Fruit fly (Drosophila melanogaster) whole organism, embryonic: ENCODE data around the gene Swip-1.

Experiments
- Atf3 ChIP-seq: fragments of 200-800 bp; sonication (Bioruptor generic); optimal IDR thresholded peaks from 3 replicates; lab custom pipeline; 2016; ENCODE audit warnings: missing biosample characterization, missing genetic modification characterization
- Awh ChIP-seq: fragments of 200-800 bp; sonication (Bioruptor generic); IDR thresholded peaks from 2 replicates; pipeline ENCODE4, ENCODE4 v1.3.6; 2022; ENCODE audit warnings: missing biosample characterization, missing genetic modification characterization
- CG10147 ChIP-seq: fragments of 200-800 bp; sonication (Bioruptor generic); optimal IDR thresholded peaks from 2 replicates; lab custom pipeline; 2019; ENCODE audit warnings: missing biosample characterization, mild to moderate bottlenecking, missing genetic modification characterization, moderate library complexity
- CG10274 ChIP-seq: fragments of 200-800 bp; sonication (Bioruptor generic); optimal IDR thresholded peaks from 3 replicates; lab custom pipeline; 2017; ENCODE audit warnings: missing biosample characterization, mild to moderate bottlenecking, missing genetic modification characterization
- CG12391 ChIP-seq: fragments of 200-800 bp; sonication (Bioruptor generic); optimal IDR thresholded peaks from 3 replicates; lab custom pipeline; 2018; ENCODE audit warnings: missing biosample characterization, mild to moderate bottlenecking, missing genetic modification characterization, moderate library complexity
- CG13424 ChIP-seq: fragments of 200-800 bp; sonication (Bioruptor generic); optimal IDR thresholded peaks from 2 replicates; lab custom pipeline; 2019; ENCODE audit warnings: missing biosample characterization, mild to moderate bottlenecking, missing genetic modification characterization, moderate library complexity
- CG14710 ChIP-seq: fragments of 200-800 bp; sonication (Bioruptor generic); optimal IDR thresholded peaks from 3 replicates; lab custom pipeline; 2019; ENCODE audit warnings: missing biosample characterization, mild to moderate bottlenecking, missing genetic modification characterization, moderate library complexity
- CG15601 ChIP-seq: fragments of 200-800 bp; sonication (Bioruptor generic); optimal IDR thresholded peaks from 3 replicates; lab custom pipeline; 2019; ENCODE audit warnings: missing biosample characterization, mild to moderate bottlenecking, missing genetic modification characterization, moderate library complexity
- CG1647 ChIP-seq: fragments of 200-800 bp; sonication (Bioruptor generic); optimal IDR thresholded peaks from 3 replicates; lab custom pipeline; 2016; ENCODE audit warnings: missing biosample characterization, missing genetic modification characterization
- CG17361 ChIP-seq: fragments of 200-800 bp; sonication (Bioruptor generic); IDR thresholded peaks from 3 replicates; pipeline ENCODE4 v1.3.6; 2022; ENCODE audit warnings: missing biosample characterization, missing genetic modification characterization
- CG17385 ChIP-seq: fragments of 200-800 bp; sonication (Bioruptor generic); optimal IDR thresholded peaks from 3 replicates; lab custom pipeline; 2018; ENCODE audit warnings: missing biosample characterization, mild to moderate bottlenecking, missing genetic modification characterization
- CG17568 ChIP-seq: fragments of 200-800 bp; sonication (Bioruptor generic); optimal IDR thresholded peaks from 2 replicates; lab custom pipeline; 2018; ENCODE audit warnings: missing biosample characterization, mild to moderate bottlenecking, missing genetic modification characterization, moderate library complexity
- CG18262 ChIP-seq: fragments of 200-800 bp; optimal IDR thresholded peaks from 3 replicates; lab custom pipeline; 2019; ENCODE audit warnings: missing biosample characterization, mild to moderate bottlenecking, missing genetic modification characterization, moderate library complexity
- CG2116 ChIP-seq: fragments of 200-800 bp; sonication (Bioruptor generic); optimal IDR thresholded peaks from 3 replicates; lab custom pipeline; 2018; ENCODE audit warnings: missing biosample characterization, mild to moderate bottlenecking, missing genetic modification characterization
- CG30403 ChIP-seq: fragments of 200-800 bp; sonication (Bioruptor generic); optimal IDR thresholded peaks from 3 replicates; lab custom pipeline; 2016; ENCODE audit warnings: missing biosample characterization, missing genetic modification characterization
- CG32772 ChIP-seq: fragments of 200-800 bp; sonication (Bioruptor generic); IDR thresholded peaks from 2 replicates; pipeline ENCODE4 v1.3.6; 2022; ENCODE audit warnings: missing biosample characterization, missing genetic modification characterization
- CG34376 ChIP-seq: fragments of 200-800 bp; sonication (Bioruptor generic); optimal IDR thresholded peaks from 2 replicates; lab custom pipeline; 2018; ENCODE audit warnings: missing biosample characterization, mild to moderate bottlenecking, missing genetic modification characterization
- CG34422 ChIP-seq: fragments of 200-800 bp; sonication (Bioruptor generic); IDR thresholded peaks from 3 replicates; pipeline ENCODE4 v1.3.6; 2022; ENCODE audit warnings: missing biosample characterization, missing genetic modification characterization
- CG5245 ChIP-seq: fragments of 200-800 bp; sonication (Bioruptor generic); optimal IDR thresholded peaks from 3 replicates; lab custom pipeline; 2016; ENCODE audit warnings: missing biosample characterization, missing genetic modification characterization
- CG6791 ChIP-seq: fragments of 200-800 bp; sonication (Bioruptor generic); IDR thresholded peaks from 3 replicates; pipeline ENCODE4 v1.3.6; 2022; ENCODE audit warnings: missing biosample characterization, missing genetic modification characterization; ENCODE audit not compliant: partially characterized antibody
- CG7271 ChIP-seq: fragments of 200-800 bp; sonication (Bioruptor generic); optimal IDR thresholded peaks from 2 replicates; lab custom pipeline; 2018; ENCODE audit warnings: missing biosample characterization, mild to moderate bottlenecking, missing genetic modification characterization, moderate library complexity
- CG7372 ChIP-seq: fragments of 200-800 bp; sonication (Bioruptor generic); IDR thresholded peaks from 2 replicates; pipeline ENCODE4 v1.3.6; 2022; ENCODE audit warnings: missing biosample characterization, missing genetic modification characterization
- CG7556 ChIP-seq: fragments of 200-800 bp; sonication (Bioruptor generic); optimal IDR thresholded peaks from 2 replicates; lab custom pipeline; 2017; ENCODE audit warnings: missing biosample characterization, mild to moderate bottlenecking, missing genetic modification characterization
- Eip74EF ChIP-seq, 2 experiments: fragments of 200-800 bp in 1 of 2; fragments of >200 bp in 1 of 2; sonication (Bioruptor generic) in 1 of 2; optimal IDR thresholded peaks; 2 replicates each; lab custom pipeline; 2017 to 2019; ENCODE audit warnings: missing biosample characterization in 2 of 2, missing genetic modification characterization in 2 of 2, mild to moderate bottlenecking in 1 of 2, moderate library complexity in 1 of 2
- Fer3 ChIP-seq: fragments of 200-800 bp; sonication (Bioruptor generic); optimal IDR thresholded peaks from 2 replicates; lab custom pipeline; 2018; ENCODE audit warnings: missing biosample characterization, mild to moderate bottlenecking, missing genetic modification characterization, moderate library complexity
- Hr51 ChIP-seq, 2 experiments: fragments of 200-800 bp; sonication (Bioruptor generic); optimal IDR thresholded peaks; 2 replicates in 1 of 2; 3 replicates in 1 of 2; lab custom pipeline; 2016 to 2018; ENCODE audit warnings: missing biosample characterization in 2 of 2, missing genetic modification characterization in 2 of 2, mild to moderate bottlenecking in 1 of 2, moderate library complexity in 1 of 2
- Kr ChIP-seq: fragments of 200-800 bp; sonication (Bioruptor generic); optimal IDR thresholded peaks from 2 replicates; lab custom pipeline; 2017; ENCODE audit warnings: missing biosample characterization, mild to moderate bottlenecking, missing genetic modification characterization
- MTF-1 ChIP-seq: fragments of 200-800 bp; sonication (Bioruptor generic); optimal IDR thresholded peaks from 2 replicates; lab custom pipeline; 2018; ENCODE audit warnings: missing biosample characterization, mild to moderate bottlenecking, missing genetic modification characterization, borderline replicate concordance
- Med ChIP-seq: fragments of 200-800 bp; sonication (Bioruptor generic); peaks from one replicate; lab custom pipeline; 2016; ENCODE audit warnings: missing biosample characterization, missing genetic modification characterization, mild to moderate bottlenecking, inconsistent platforms, moderate library complexity
- NC2α ChIP-seq: fragments of 200-800 bp; sonication (Bioruptor generic); optimal IDR thresholded peaks from 2 replicates; lab custom pipeline; 2016; ENCODE audit warnings: missing biosample characterization, missing genetic modification characterization
- Oli ChIP-seq: fragments of 200-800 bp; sonication (Bioruptor generic); optimal IDR thresholded peaks from 2 replicates; lab custom pipeline; 2018; ENCODE audit warnings: missing biosample characterization, mild to moderate bottlenecking, missing genetic modification characterization, moderate library complexity
- Poxn ChIP-seq: fragments of 200-800 bp; sonication (Bioruptor generic); IDR thresholded peaks from 2 replicates; pipeline ENCODE4 v1.3.6; 2022; ENCODE audit warnings: missing biosample characterization, missing genetic modification characterization
- Sox102F ChIP-seq: fragments of 200-800 bp; sonication (Bioruptor generic); optimal IDR thresholded peaks from 2 replicates; lab custom pipeline; 2018; ENCODE audit warnings: missing biosample characterization, mild to moderate bottlenecking, missing genetic modification characterization, moderate library complexity
- az2 ChIP-seq: fragments of 200-800 bp; sonication (Bioruptor generic); optimal IDR thresholded peaks from 3 replicates; lab custom pipeline; 2016; ENCODE audit warnings: missing biosample characterization, missing genetic modification characterization
- bsh ChIP-seq, 2 experiments: fragments of 200-800 bp; sonication (Bioruptor generic); optimal IDR thresholded peaks; 2 replicates each; lab custom pipeline; 2017 to 2018; ENCODE audit warnings: mild to moderate bottlenecking in 2 of 2, missing biosample characterization in 2 of 2, missing genetic modification characterization in 2 of 2, moderate library complexity in 1 of 2
- dmrt99B ChIP-seq: fragments of 200-800 bp; sonication (Bioruptor generic); optimal IDR thresholded peaks from 2 replicates; lab custom pipeline; 2018; ENCODE audit warnings: missing biosample characterization, mild to moderate bottlenecking, missing genetic modification characterization, moderate library complexity
- eve ChIP-seq, 2 experiments: fragments of >200 bp; optimal IDR thresholded peaks; 2 replicates each; lab custom pipeline; 2017; ENCODE audit warnings: missing biosample characterization in 2 of 2, missing genetic modification characterization in 2 of 2
- fd96Cb ChIP-seq: fragments of 200-800 bp; sonication (Bioruptor generic); optimal IDR thresholded peaks from 2 replicates; lab custom pipeline; 2018; ENCODE audit warnings: missing biosample characterization, mild to moderate bottlenecking, missing genetic modification characterization, moderate library complexity
- fru ChIP-seq: fragments of >200 bp; optimal IDR thresholded peaks from 2 replicates; lab custom pipeline; 2017
- gcm2 ChIP-seq: fragments of 200-800 bp; sonication (Bioruptor generic); optimal IDR thresholded peaks from 2 replicates; lab custom pipeline; 2016; ENCODE audit warnings: missing biosample characterization, missing genetic modification characterization
- gem ChIP-seq: fragments of 200-800 bp; sonication (Bioruptor generic); optimal IDR thresholded peaks from 2 replicates; lab custom pipeline; 2019; ENCODE audit warnings: missing biosample characterization, mild to moderate bottlenecking, missing genetic modification characterization, moderate library complexity
- gt ChIP-seq: fragments of 200-800 bp; sonication (Bioruptor generic); IDR thresholded peaks from 2 replicates; pipeline ENCODE4 v1.3.6; 2022; ENCODE audit warnings: missing biosample characterization, missing genetic modification characterization
- lilli ChIP-seq: fragments of 200-800 bp; sonication (Bioruptor generic); optimal IDR thresholded peaks from 3 replicates; lab custom pipeline; 2016; ENCODE audit warnings: missing biosample characterization, missing genetic modification characterization
- mld ChIP-seq: fragments of 200-800 bp; sonication (Bioruptor generic); IDR thresholded peaks from 3 replicates; pipeline ENCODE4 v1.3.6; 2022; ENCODE audit warnings: missing biosample characterization, missing genetic modification characterization; ENCODE audit not compliant: partially characterized antibody
- phol ChIP-seq: fragments of 200-800 bp; sonication (Bioruptor generic); optimal IDR thresholded peaks from 3 replicates; lab custom pipeline; 2018; ENCODE audit warnings: missing biosample characterization, mild to moderate bottlenecking, missing genetic modification characterization, moderate library complexity
- sd ChIP-seq: fragments of 200-800 bp; sonication (Bioruptor generic); optimal IDR thresholded peaks from 3 replicates; lab custom pipeline; 2018; ENCODE audit warnings: missing biosample characterization, mild to moderate bottlenecking, missing genetic modification characterization, moderate library complexity
- sens ChIP-seq: fragments of 200-800 bp; sonication (Bioruptor generic); peaks from one replicate; lab custom pipeline; 2016; ENCODE audit warnings: missing biosample characterization, missing genetic modification characterization
- shn ChIP-seq: fragments of 200-800 bp; sonication (Bioruptor generic); optimal IDR thresholded peaks from 3 replicates; lab custom pipeline; 2016; ENCODE audit warnings: missing biosample characterization, missing genetic modification characterization

Swip-1 gene

DNA sequence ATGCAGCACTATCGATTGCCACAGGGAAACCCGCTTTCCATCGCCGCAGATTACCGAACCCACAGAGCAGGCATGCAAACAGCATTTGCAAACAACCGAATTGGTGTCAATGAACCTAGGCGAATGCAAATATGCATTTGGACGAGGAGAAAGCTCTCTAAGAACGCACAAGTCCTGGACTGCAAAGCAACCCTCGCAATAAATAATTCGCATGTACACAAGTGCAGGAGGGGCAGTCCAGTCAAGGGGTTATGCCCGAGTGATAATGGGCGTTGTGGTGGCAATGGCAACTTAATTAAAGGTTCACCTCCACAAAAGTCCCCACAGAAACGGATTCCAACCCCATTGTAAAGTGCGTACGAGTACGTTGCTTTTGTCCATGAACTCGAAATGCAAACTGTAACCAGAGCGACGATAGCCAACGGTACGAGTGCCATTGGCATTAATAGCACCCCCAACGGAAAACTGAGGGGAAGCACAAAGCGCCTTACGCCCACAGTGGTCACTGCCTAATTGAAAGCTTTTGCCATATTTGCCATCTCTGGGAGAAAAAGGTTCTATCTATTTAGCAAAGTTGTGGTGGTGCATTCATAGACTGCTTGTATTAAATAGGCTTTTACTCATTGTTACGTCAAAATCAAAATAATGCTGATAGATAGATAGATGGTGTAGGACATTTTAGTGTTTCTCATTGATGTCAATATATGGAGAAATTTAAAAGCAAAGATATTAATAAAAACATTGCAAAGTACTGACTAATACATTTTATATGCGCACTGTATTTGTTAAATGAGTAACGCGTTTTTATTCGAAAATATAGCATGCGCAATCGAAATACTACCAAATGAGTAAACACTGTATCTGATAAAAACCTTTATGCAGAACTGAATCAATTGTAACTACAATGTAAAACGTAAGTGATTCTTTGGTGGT, 4.0 kb downstream of the Swip-1 start:
- TF ChIP-seq CG17568: no peak
- TF ChIP-seq Kr (GFP tag; lab: Kevin White, UChicago): peak; percentile 5
- TF ChIP-seq sens (GFP tag; lab: Kevin White, UChicago): peak; percentile 66
- TF ChIP-seq Eip74EF (GFP tag; optimal IDR thresholded peaks at IDR 0.05; lab: Kevin White, UChicago): no peak
- TF ChIP-seq Hr51 (GFP tag; optimal IDR thresholded peaks at IDR 0.05; lab: Kevin White, UChicago): peak in 1 of 2 experiments; percentile 15
- peak; percentile 55 for TF ChIP-seq Med (GFP tag; lab: Kevin White, UChicago)
- no peak for TF ChIP-seq Oli (tag; lab: Kevin White, UChicago)
- TF ChIP-seq CG13424 (tag; lab: Kevin White, UChicago): peak; percentile 17
- TF ChIP-seq sd (tag; lab: Kevin White, UChicago): no peak
- peak; percentile 42; the same call in 1 of the 3 replicates for TF ChIP-seq CG17361 (GFP tag; lab: Robert Waterston, UW)
- peak; percentile 3 for TF ChIP-seq Sox102F
- TF ChIP-seq CG30403: peak; percentile 4
- TF ChIP-seq CG1647 (GFP tag; lab: Kevin White, UChicago): no peak
- no peak for TF ChIP-seq CG7271 (tag; lab: Kevin White, UChicago)
- no peak for TF ChIP-seq MTF-1
- TF ChIP-seq fd96Cb (tag; lab: Kevin White, UChicago): no peak
- TF ChIP-seq bsh (GFP tag; optimal IDR thresholded peaks at IDR 0.05; lab: Kevin White, UChicago): peak in 1 of 2 experiments; percentile 15
- TF ChIP-seq Poxn (GFP tag; lab: Robert Waterston, UW): no peak
- peak; percentile 46 for TF ChIP-seq dmrt99B
- TF ChIP-seq CG7556: peak; percentile 33
- TF ChIP-seq CG6791 (GFP tag; lab: Robert Waterston, UW): no peak
- TF ChIP-seq Fer3 (tag; lab: Kevin White, UChicago): no peak
- TF ChIP-seq Atf3: no peak
- no peak for TF ChIP-seq CG14710 (tag; lab: Kevin White, UChicago)
- no peak for TF ChIP-seq CG10147 (GFP tag; lab: Kevin White, UChicago)
- TF ChIP-seq gt (GFP tag; lab: Robert Waterston, UW): no peak
- no peak for TF ChIP-seq fru (lab: Kevin White, UChicago)
- no peak for TF ChIP-seq shn (GFP tag; lab: Kevin White, UChicago)
- TF ChIP-seq CG2116 (GFP tag; lab: Kevin White, UChicago): no peak
- peak; percentile 17 for TF ChIP-seq phol (tag; lab: Kevin White, UChicago)
- TF ChIP-seq CG10274: no peak
- TF ChIP-seq gem (tag; lab: Kevin White, UChicago): peak; percentile 41
- TF ChIP-seq lilli: no peak
- no peak for TF ChIP-seq CG15601
- no peak for TF ChIP-seq mld (GFP tag; lab: Robert Waterston, UW)
- TF ChIP-seq gcm2 (GFP tag; lab: Kevin White, UChicago): no peak
- TF ChIP-seq CG17385: peak; percentile 3
- TF ChIP-seq eve (GFP tag; optimal IDR thresholded peaks at IDR 0.05; lab: Kevin White, UChicago): peak in 1 of 2 experiments; percentile 43
- no peak for TF ChIP-seq CG12391 (tag; lab: Kevin White, UChicago)
- no peak for TF ChIP-seq CG34376 (GFP tag; lab: Kevin White, UChicago)
- TF ChIP-seq Awh (GFP tag; lab: Robert Waterston, UW): no peak
- TF ChIP-seq CG18262 (tag; lab: Kevin White, UChicago): peak; percentile 25
- TF ChIP-seq NC2α (GFP tag; lab: Kevin White, UChicago): no peak
- no peak for TF ChIP-seq CG5245 (GFP tag; lab: Kevin White, UChicago)
- no peak for TF ChIP-seq CG7372 (GFP tag; lab: Robert Waterston, UW)
- TF ChIP-seq CG32772 (GFP tag; lab: Robert Waterston, UW): no peak
- TF ChIP-seq az2 (GFP tag; lab: Kevin White, UChicago): peak; percentile 16
- no peak for TF ChIP-seq CG34422 (GFP tag; lab: Robert Waterston, UW)
